Worm (Caenorhabditis elegans) whole organism, late embryonic: ENCODE measurements around the gene spt-4.
"Not testable (repeated sequence)": the region's sequence is repeated elsewhere in the genome, so short reads cannot be mapped to it uniquely, and the experiment has no call there.

Experiments
- F13H6.1 ChIP-seq: sonication (generic microtip); optimal IDR thresholded peaks from 2 replicates; lab custom pipeline; 2016; ENCODE audit warnings: missing genetic modification characterization, missing compliant biosample characterization
- K02D7.2 ChIP-seq: sonication (generic microtip); optimal IDR thresholded peaks from 2 replicates; lab custom pipeline; 2017; ENCODE audit warnings: mild to moderate bottlenecking, missing genetic modification characterization, missing compliant biosample characterization
- K09A11.1 ChIP-seq: sonication (generic microtip); optimal IDR thresholded peaks from 2 replicates; lab custom pipeline; 2017; ENCODE audit warnings: antibody characterized with exemption, mild to moderate bottlenecking, missing genetic modification characterization, missing compliant biosample characterization; ENCODE audit not compliant: insufficient read depth
- Y22D7AL.16 ChIP-seq: sonication (generic microtip); optimal IDR thresholded peaks from 2 replicates; lab custom pipeline; 2016; ENCODE audit warnings: missing genetic modification characterization, missing compliant biosample characterization
- ahr-1 ChIP-seq: sonication (generic microtip); optimal IDR thresholded peaks from 2 replicates; lab custom pipeline; 2016; ENCODE audit warnings: missing genetic modification characterization, missing compliant biosample characterization
- ama-1 ChIP-seq: fragments of 150-350 bp; optimal IDR thresholded peaks from 2 replicates; lab custom pipeline; 2014
- ceh-18 ChIP-seq: sonication (generic microtip); optimal IDR thresholded peaks from 2 replicates; lab custom pipeline; 2016; ENCODE audit warnings: missing genetic modification characterization, missing compliant biosample characterization
- ceh-19 ChIP-seq: fragments of 200-800 bp; sonication (Bioruptor generic); optimal IDR thresholded peaks from 2 replicates; lab custom pipeline; 2018; ENCODE audit warnings: mild to moderate bottlenecking, missing genetic modification characterization, missing compliant biosample characterization
- ceh-24 ChIP-seq: sonication (generic microtip); optimal IDR thresholded peaks from 2 replicates; lab custom pipeline; 2016; ENCODE audit warnings: mild to moderate bottlenecking, missing genetic modification characterization, missing compliant biosample characterization
- ceh-45 ChIP-seq: fragments of 200-800 bp; sonication (Bioruptor generic); IDR thresholded peaks from 2 replicates; pipeline ENCODE4 v1.3.6; 2022; ENCODE audit warnings: missing genetic modification reagents, missing genetic modification characterization, missing compliant biosample characterization
- ceh-48 ChIP-seq: sonication (generic microtip); optimal IDR thresholded peaks from 2 replicates; lab custom pipeline; 2016; ENCODE audit warnings: missing genetic modification characterization, inconsistent platforms, missing compliant biosample characterization
- ceh-9 ChIP-seq: sonication (generic microtip); optimal IDR thresholded peaks from 2 replicates; lab custom pipeline; 2016; ENCODE audit warnings: mild to moderate bottlenecking, missing genetic modification characterization, inconsistent platforms, missing compliant biosample characterization
- che-1 ChIP-seq: sonication (generic microtip); optimal IDR thresholded peaks from 2 replicates; lab custom pipeline; 2016; ENCODE audit warnings: mild to moderate bottlenecking, missing genetic modification characterization, missing compliant biosample characterization
- dmd-4 ChIP-seq: sonication (generic microtip); optimal IDR thresholded peaks from 2 replicates; lab custom pipeline; 2016; ENCODE audit warnings: borderline replicate concordance, missing genetic modification characterization, missing compliant biosample characterization
- elt-4 ChIP-seq: sonication (generic microtip); optimal IDR thresholded peaks from 2 replicates; lab custom pipeline; 2016; ENCODE audit warnings: missing genetic modification characterization, missing compliant biosample characterization
- ets-4 ChIP-seq: sonication (generic microtip); optimal IDR thresholded peaks from 2 replicates; lab custom pipeline; 2016; ENCODE audit warnings: missing genetic modification characterization, missing compliant biosample characterization
- eyg-1 ChIP-seq: sonication (generic microtip); optimal IDR thresholded peaks from 2 replicates; lab custom pipeline; 2016; ENCODE audit warnings: missing genotype, missing genetic modification characterization, missing compliant biosample characterization
- fax-1 ChIP-seq: sonication (generic microtip); optimal IDR thresholded peaks from 2 replicates; lab custom pipeline; 2016; ENCODE audit warnings: missing genotype, missing genetic modification characterization, missing compliant biosample characterization
- fkh-10 ChIP-seq: fragments of 150-350 bp; optimal IDR thresholded peaks from 2 replicates; lab custom pipeline; 2014; ENCODE audit warnings: missing biosample characterization, missing genetic modification reagents, missing genetic modification characterization
- fkh-6 ChIP-seq: sonication (generic microtip); optimal IDR thresholded peaks from 2 replicates; lab custom pipeline; 2016; ENCODE audit warnings: missing genetic modification characterization, missing compliant biosample characterization
- gmeb-2 ChIP-seq: sonication (generic microtip); optimal IDR thresholded peaks from 2 replicates; lab custom pipeline; 2016; ENCODE audit warnings: missing genetic modification characterization, inconsistent platforms, missing compliant biosample characterization
- hlh-13 ChIP-seq: fragments of 200-800 bp; sonication (Bioruptor generic); optimal IDR thresholded peaks from 2 replicates; lab custom pipeline; 2018; ENCODE audit warnings: mild to moderate bottlenecking, missing genetic modification characterization, missing compliant biosample characterization
- hlh-30 ChIP-seq: sonication (generic microtip); optimal IDR thresholded peaks from 2 replicates; lab custom pipeline; 2017; ENCODE audit warnings: antibody characterized with exemption, missing genetic modification characterization, missing compliant biosample characterization; ENCODE audit not compliant: insufficient read depth
- hlh-6 ChIP-seq: sonication (generic microtip); optimal IDR thresholded peaks from 2 replicates; lab custom pipeline; 2016; ENCODE audit warnings: missing genotype, missing genetic modification characterization, missing compliant biosample characterization
- hlh-8 ChIP-seq: sonication (generic microtip); optimal IDR thresholded peaks from 2 replicates; lab custom pipeline; 2016; ENCODE audit warnings: missing genotype, missing genetic modification characterization, missing compliant biosample characterization
- lin-11 ChIP-seq: fragments of 200-800 bp; sonication (Bioruptor generic); optimal IDR thresholded peaks from 2 replicates; lab custom pipeline; 2018; ENCODE audit warnings: mild to moderate bottlenecking, missing genetic modification characterization, missing compliant biosample characterization
- madf-2 ChIP-seq: sonication (generic microtip); optimal IDR thresholded peaks from 2 replicates; lab custom pipeline; 2017; ENCODE audit warnings: missing genetic modification characterization, missing compliant biosample characterization
- mec-3 ChIP-seq: sonication (generic microtip); optimal IDR thresholded peaks from 2 replicates; lab custom pipeline; 2016; ENCODE audit warnings: borderline replicate concordance, missing genetic modification characterization, missing compliant biosample characterization
- nhr-11 ChIP-seq: fragments of 150-350 bp; optimal IDR thresholded peaks from 2 replicates; lab custom pipeline; 2014; ENCODE audit warnings: missing biosample characterization, missing genetic modification characterization
- nhr-232 ChIP-seq: sonication (generic microtip); optimal IDR thresholded peaks from 2 replicates; lab custom pipeline; 2016; ENCODE audit warnings: missing genetic modification characterization, missing compliant biosample characterization
- npax-4 ChIP-seq: sonication (generic microtip); optimal IDR thresholded peaks from 2 replicates; lab custom pipeline; 2016; ENCODE audit warnings: missing genetic modification characterization, missing compliant biosample characterization
- odd-2 ChIP-seq: sonication (generic microtip); optimal IDR thresholded peaks from 2 replicates; lab custom pipeline; 2017; ENCODE audit warnings: antibody characterized with exemption, mild to moderate bottlenecking, missing genetic modification characterization, missing compliant biosample characterization
- pag-3 ChIP-seq: sonication (generic microtip); optimal IDR thresholded peaks from 2 replicates; lab custom pipeline; 2016; ENCODE audit warnings: missing compliant biosample characterization, missing genetic modification characterization, borderline replicate concordance
- pat-9 ChIP-seq: fragments of 200-800 bp; sonication (Bioruptor generic); optimal IDR thresholded peaks from 2 replicates; lab custom pipeline; 2018; ENCODE audit warnings: mild to moderate bottlenecking, missing genetic modification characterization, moderate library complexity, missing compliant biosample characterization
- pax-1 ChIP-seq: fragments of 150-350 bp; optimal IDR thresholded peaks from 2 replicates; lab custom pipeline; 2014; ENCODE audit warnings: missing biosample characterization, missing genetic modification characterization
- pha-2 ChIP-seq: sonication (generic microtip); optimal IDR thresholded peaks from 2 replicates; lab custom pipeline; 2017; ENCODE audit warnings: mild to moderate bottlenecking, missing genetic modification characterization, missing compliant biosample characterization
- ref-2 ChIP-seq: sonication (generic microtip); optimal IDR thresholded peaks from 2 replicates; lab custom pipeline; 2016; ENCODE audit warnings: missing genetic modification characterization, missing compliant biosample characterization
- rnt-1 ChIP-seq: sonication (generic microtip); optimal IDR thresholded peaks from 2 replicates; lab custom pipeline; 2016; ENCODE audit warnings: missing genetic modification characterization, missing compliant biosample characterization
- sox-2 ChIP-seq: fragments of 200-800 bp; sonication (Bioruptor generic); IDR thresholded peaks from 2 replicates; pipeline ENCODE4 v1.3.6; 2022; ENCODE audit warnings: missing genetic modification reagents, missing genetic modification characterization, missing compliant biosample characterization
- sox-4 ChIP-seq: sonication (generic microtip); optimal IDR thresholded peaks from 2 replicates; lab custom pipeline; 2017; ENCODE audit warnings: mild to moderate bottlenecking, missing genetic modification characterization, inconsistent platforms, missing compliant biosample characterization
- syd-9 ChIP-seq: sonication (generic microtip); optimal IDR thresholded peaks from 2 replicates; lab custom pipeline; 2016; ENCODE audit warnings: mild to moderate bottlenecking, missing genetic modification characterization, moderate library complexity, missing compliant biosample characterization
- tbx-2 ChIP-seq: sonication (generic microtip); optimal IDR thresholded peaks from 2 replicates; lab custom pipeline; 2016; ENCODE audit warnings: missing genetic modification characterization, missing compliant biosample characterization
- tbx-7 ChIP-seq: sonication (generic microtip); optimal IDR thresholded peaks from 2 replicates; lab custom pipeline; 2016; ENCODE audit warnings: missing genotype, missing genetic modification characterization, missing compliant biosample characterization
- ttx-3 ChIP-seq: sonication (generic microtip); optimal IDR thresholded peaks from 2 replicates; lab custom pipeline; 2016; ENCODE audit warnings: missing genetic modification reagents, missing genetic modification characterization, missing compliant biosample characterization
- unc-3 ChIP-seq, 2 experiments: fragments of 200-800 bp in 1 of 2; sonication (Bioruptor generic) in 1 of 2; sonication (generic microtip) in 1 of 2; conservative IDR thresholded peaks in 1 of 2; optimal IDR thresholded peaks in 1 of 2; 2 replicates each; pipeline versions ENCODE4 v1.3.6 to Lab custom; 2016 to 2022; ENCODE audit warnings: missing compliant biosample characterization in 2 of 2, missing genetic modification characterization in 2 of 2, missing genetic modification reagents in 1 of 2
- unc-55 ChIP-seq: sonication (generic microtip); optimal IDR thresholded peaks from 2 replicates; lab custom pipeline; 2017; ENCODE audit warnings: missing biosample characterization, missing genetic modification reagents, missing genetic modification characterization
- unc-86 ChIP-seq: sonication (generic microtip); optimal IDR thresholded peaks from 2 replicates; lab custom pipeline; 2016; ENCODE audit warnings: missing genetic modification characterization, missing compliant biosample characterization
- zip-5 ChIP-seq: sonication (generic microtip); optimal IDR thresholded peaks from 2 replicates; lab custom pipeline; 2016; ENCODE audit warnings: missing genetic modification characterization, missing compliant biosample characterization
- ztf-16 ChIP-seq: sonication (generic microtip); optimal IDR thresholded peaks from 2 replicates; lab custom pipeline; 2017; ENCODE audit warnings: missing genetic modification characterization, missing compliant biosample characterization

spt-4 gene

ce11 chrIII:98822-99221, 29.3 kb upstream of the spt-4 start, which contains the start of gene C29F9.9:
TSS of gene C29F9.9 (minus strand) at chrIII:98922.
- TF ChIP-seq fax-1 (tag; lab: Kevin White, UChicago); tbx-7 (tag; lab: Kevin White, UChicago); nhr-232: not testable (repeated sequence)

DNA sequence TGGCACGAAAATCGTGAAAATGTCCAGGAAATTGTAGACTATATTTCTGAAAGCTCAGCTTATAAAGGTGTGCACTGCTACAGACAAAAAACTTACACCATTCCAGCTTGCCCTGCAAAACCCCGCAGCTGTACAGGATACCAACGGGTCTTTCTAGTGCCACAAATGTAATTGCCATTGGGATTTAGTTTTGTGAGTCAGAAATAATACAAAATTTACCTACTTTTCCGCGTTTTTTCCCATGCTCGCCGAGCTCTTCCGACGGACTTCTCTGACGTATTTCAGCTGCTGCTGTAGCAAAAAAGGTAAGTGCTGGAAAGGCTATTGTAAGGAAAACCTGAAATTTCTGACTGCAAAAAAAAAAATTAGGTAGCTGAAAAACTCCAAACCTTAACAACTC, 27.5 kb upstream of the spt-4 start, which contains the start of gene C29F9.8:
C29F9.8 (minus strand) TSS at position 101 of the 400 bp plus-strand sequence.
- not testable (repeated sequence) for TF ChIP-seq ceh-24; hlh-8 (tag; lab: Kevin White, UChicago); sox-2
- TF ChIP-seq, all 69 proteins: peak for 0; not testable (repeated sequence) for 69

ce11 chrIII:96196-96595, 26.6 kb upstream of the spt-4 start:
- TF ChIP-seq madf-2 (tag; lab: Kevin White, UChicago) (no peak), npax-4 (tag; lab: Kevin White, UChicago) (no peak), tbx-7 (tag; lab: Kevin White, UChicago) (no peak), gmeb-2 (tag; lab: Kevin White, UChicago) (no peak), sox-2 (no peak), hlh-6 (tag; lab: Kevin White, UChicago) (no peak), ama-1 (lab: Kevin White, UChicago) (no peak), rnt-1 (tag; lab: Kevin White, UChicago) (no peak), K09A11.1 (no peak), ztf-16 (tag; lab: Kevin White, UChicago) (no peak), fkh-10 (GFP tag; lab: Kevin White, UChicago) (no peak), ets-4 (tag; lab: Kevin White, UChicago) (no peak), ceh-9 (tag; lab: Kevin White, UChicago) (no peak), ttx-3 (no peak), pag-3 (tag; lab: Kevin White, UChicago) (no peak), ceh-45 (no peak), lin-11 (no peak), odd-2 (tag; lab: Kevin White, UChicago) (no peak), eyg-1 (tag; lab: Kevin White, UChicago) (no peak), syd-9 (tag; lab: Kevin White, UChicago) (no peak), pha-2 (no peak), mec-3 (tag; lab: Kevin White, UChicago) (no peak), ceh-48 (tag; lab: Kevin White, UChicago) (no peak), ref-2 (tag; lab: Kevin White, UChicago) (peak; percentile 15), hlh-30 (tag; lab: Kevin White, UChicago) (no peak), sox-4 (tag; lab: Kevin White, UChicago) (no peak), ceh-19 (no peak), F13H6.1 (tag; lab: Kevin White, UChicago) (no peak), unc-55 (GFP tag; lab: Kevin White, UChicago) (peak; percentile 55), elt-4 (tag; lab: Kevin White, UChicago) (no peak), dmd-4 (no peak), fkh-6 (tag; lab: Kevin White, UChicago) (no peak), zip-5 (no peak), hlh-13 (no peak), unc-86 (tag; lab: Kevin White, UChicago) (no peak), unc-3 (GFP tag; conservative IDR thresholded peaks at IDR 0.05; lab: Robert Waterston, UW) (no peak), unc-3 (tag; optimal IDR thresholded peaks at IDR 0.05; lab: Kevin White, UChicago) (no peak), K02D7.2 (tag; lab: Kevin White, UChicago) (no peak), che-1 (tag; lab: Kevin White, UChicago) (no peak), ceh-18 (tag; lab: Kevin White, UChicago) (peak; percentile 58), nhr-11 (tag; lab: Kevin White, UChicago) (no peak), ahr-1 (tag; lab: Kevin White, UChicago) (no peak), tbx-2 (peak; percentile 46), Y22D7AL.16 (tag; lab: Kevin White, UChicago) (no peak), pat-9 (tag; lab: Kevin White, UChicago) (peak; percentile 59), pax-1 (tag; lab: Kevin White, UChicago) (no peak)
